Worm (Caenorhabditis elegans): ENCODE measurements around the gene F58F12.1.

F58F12.1 gene

ce11 chrII:6413788-6414187 is 30.3 kb downstream of the F58F12.1 start (continued):
- peak; percentile 51; the same call in 1 of the 2 replicates for TF ChIP-seq ceh-20 (GFP tag; IDR thresholded peaks at IDR 0.05)
- no peak for TF ChIP-seq nhr-25 (tag; optimal IDR thresholded peaks at IDR 0.05; ENCODE audit: borderline replicate concordance, insufficient read depth)
- TF ChIP-seq madf-5 (GFP tag; IDR thresholded peaks at IDR 0.05): no peak
- TF ChIP-seq nhr-28 (tag; optimal IDR thresholded peaks at IDR 0.05): peak; percentile 77
- no peak for TF ChIP-seq daf-12 (tag; optimal IDR thresholded peaks at IDR 0.05)
- peak; percentile 37 to 62 for TF ChIP-seq unc-62 (GFP tag; optimal IDR thresholded peaks at IDR 0.05 in 1 of 2)
- TF ChIP-seq unc-62 (tag; optimal IDR thresholded peaks at IDR 0.05): no peak
- no peak for TF ChIP-seq ceh-28 (tag; optimal IDR thresholded peaks at IDR 0.05)
- TF ChIP-seq fkh-10 (GFP tag; optimal IDR thresholded peaks at IDR 0.05): no peak
- 0 out of 2 replicates have a peak, but pooled peaks have one; percentile 28 for TF ChIP-seq nhr-41 (GFP tag; IDR thresholded peaks at IDR 0.05)
- peak; percentile 80 for TF ChIP-seq mxl-3 (GFP tag; optimal IDR thresholded peaks at IDR 0.05)
- TF ChIP-seq arid-1 (GFP tag; conservative IDR thresholded peaks at IDR 0.05): no peak
- TF ChIP-seq zfp-2 (tag; optimal IDR thresholded peaks at IDR 0.05): no peak
- no peak for TF ChIP-seq daf-8 (GFP tag; IDR thresholded peaks at IDR 0.05)
- no peak for TF ChIP-seq mxl-2 (GFP tag; conservative IDR thresholded peaks at IDR 0.05)
- no peak for TF ChIP-seq ceh-32 (tag; optimal IDR thresholded peaks at IDR 0.05; ENCODE audit: poor library complexity)
- TF ChIP-seq zip-11 (GFP tag; IDR thresholded peaks at IDR 0.05): no peak
- TF ChIP-seq ctbp-1 (GFP tag; IDR thresholded peaks at IDR 0.05): no peak
- TF ChIP-seq nhr-237 (tag; optimal IDR thresholded peaks at IDR 0.05): no peak
- no peak for TF ChIP-seq Y105C5A.15 (GFP tag; IDR thresholded peaks at IDR 0.05)
- TF ChIP-seq rbr-2 (tag; optimal IDR thresholded peaks at IDR 0.05): no peak
- TF ChIP-seq Y5F2A.4 (GFP tag; optimal IDR thresholded peaks at IDR 0.05): no peak
- peak; percentile 17 for TF ChIP-seq mep-1 (tag; optimal IDR thresholded peaks at IDR 0.05)
- TF ChIP-seq nhr-6 (tag; optimal IDR thresholded peaks at IDR 0.05): peak; percentile 32
- peak; percentile 86 for TF ChIP-seq hlh-11 (tag; optimal IDR thresholded peaks at IDR 0.05)
- no peak for TF ChIP-seq dmd-8 (GFP tag; IDR thresholded peaks at IDR 0.05)
- no peak for TF ChIP-seq ceh-44 (GFP tag; IDR thresholded peaks at IDR 0.05)
- no peak for TF ChIP-seq dmd-9 (GFP tag; IDR thresholded peaks at IDR 0.05)
- no peak for TF ChIP-seq ZK337.2 (GFP tag; IDR thresholded peaks at IDR 0.05)
- no peak for TF ChIP-seq F10B5.3 (tag; optimal IDR thresholded peaks at IDR 0.05)
- no peak for TF ChIP-seq ceh-82 (tag; optimal IDR thresholded peaks at IDR 0.05)
- TF ChIP-seq pqm-1 (tag; optimal IDR thresholded peaks at IDR 0.05): peak; percentile 93
- TF ChIP-seq ztf-7 (tag; optimal IDR thresholded peaks at IDR 0.05): no peak
- TF ChIP-seq saeg-2 (GFP tag; IDR thresholded peaks at IDR 0.05): 0 out of 2 replicates have a peak, but pooled peaks have one; percentile 15
- TF ChIP-seq lin-29 (GFP tag; IDR thresholded peaks at IDR 0.05): no peak
- TF ChIP-seq duxl-1 (tag; optimal IDR thresholded peaks at IDR 0.05; ENCODE audit: poor library complexity): no peak
- TF ChIP-seq mes-2 (tag; optimal IDR thresholded peaks at IDR 0.05; ENCODE audit: poor library complexity, severe bottlenecking): no peak
- TF ChIP-seq egl-43 (GFP tag; IDR thresholded peaks at IDR 0.05): no peak
- no peak for TF ChIP-seq mdt-29 (GFP tag; IDR thresholded peaks at IDR 0.05)
- TF ChIP-seq daf-19 (GFP tag; conservative IDR thresholded peaks at IDR 0.05): no peak
- no peak for TF ChIP-seq sdz-12 (GFP tag; optimal IDR thresholded peaks at IDR 0.05)
- no peak for TF ChIP-seq egl-27 (tag; optimal IDR thresholded peaks at IDR 0.05)
- no peak for TF ChIP-seq aha-1 (tag)
- no peak for TF ChIP-seq ces-1 (GFP tag; optimal IDR thresholded peaks at IDR 0.05)
- TF ChIP-seq F37D6.2 (tag; optimal IDR thresholded peaks at IDR 0.05): no peak

Data from whole organism, L4 larva.